Worm (Caenorhabditis elegans) whole organism, young adult: ENCODE results near the gene T22D1.3.

Source experiments
- B0336.3 ChIP-seq: fragments of 200-800 bp; sonication (Bioruptor generic); IDR thresholded peaks from 2 replicates; pipeline ENCODE4 v1.3.6; 2022; ENCODE audit warnings: missing genetic modification characterization, missing compliant biosample characterization
- C06A6.2 ChIP-seq: fragments of 200-800 bp; sonication (Bioruptor generic); conservative IDR thresholded peaks from 2 replicates; pipeline ENCODE4 v1.3.6; 2022; ENCODE audit warnings: missing genetic modification characterization, missing compliant biosample characterization
- C17E4.6 ChIP-seq: fragments of 200-800 bp; sonication (Bioruptor generic); IDR thresholded peaks from 2 replicates; pipeline ENCODE4 v1.3.6; 2022; ENCODE audit warnings: missing genetic modification reagents, missing genetic modification characterization, missing compliant biosample characterization
- D2030.7 ChIP-seq: fragments of 200-800 bp; sonication (Bioruptor generic); IDR thresholded peaks from 2 replicates; pipeline ENCODE4 v1.3.6; 2022; ENCODE audit warnings: missing genetic modification reagents, missing genetic modification characterization, missing compliant biosample characterization
- F10E7.11 ChIP-seq: sonication (generic microtip); optimal IDR thresholded peaks from 2 replicates; lab custom pipeline; 2017; ENCODE audit warnings: mild to moderate bottlenecking, missing genetic modification characterization, moderate library complexity, missing compliant biosample characterization
- F22D6.2 ChIP-seq: sonication (generic microtip); optimal IDR thresholded peaks from 2 replicates; lab custom pipeline; 2016; ENCODE audit warnings: mild to moderate bottlenecking, missing genetic modification characterization, missing compliant biosample characterization
- F33H1.4 ChIP-seq: fragments of 200-800 bp; sonication (Bioruptor generic); IDR thresholded peaks from 2 replicates; pipeline ENCODE4 v1.3.6; 2022; ENCODE audit warnings: missing genetic modification reagents, missing genetic modification characterization, missing compliant biosample characterization
- F52B5.7 ChIP-seq: sonication (generic microtip); optimal IDR thresholded peaks from 2 replicates; lab custom pipeline; 2016; ENCODE audit warnings: mild to moderate bottlenecking, missing genetic modification characterization, missing compliant biosample characterization
- K11D2.4 ChIP-seq: fragments of 200-800 bp; sonication (Bioruptor generic); IDR thresholded peaks from 2 replicates; pipeline ENCODE4 v1.3.6; 2022; ENCODE audit warnings: missing genetic modification reagents, missing genetic modification characterization, missing compliant biosample characterization
- Y79H2A.3 ChIP-seq: fragments of 200-800 bp; sonication (Bioruptor generic); conservative IDR thresholded peaks from 2 replicates; pipeline ENCODE4 v1.3.6; 2022; ENCODE audit warnings: missing genetic modification reagents, missing genetic modification characterization, missing compliant biosample characterization
- ZK185.1 ChIP-seq: sonication (generic microtip); optimal IDR thresholded peaks from 2 replicates; lab custom pipeline; 2016; ENCODE audit warnings: mild to moderate bottlenecking, missing genetic modification characterization, missing compliant biosample characterization; ENCODE audit not compliant: poor library complexity, severe bottlenecking
- ama-1 ChIP-seq, 3 experiments: fragments of 150-350 bp in 1 of 3; sonication (generic microtip) in 2 of 3; optimal IDR thresholded peaks; 2 replicates each; lab custom pipeline; 2014 to 2018; ENCODE audit warnings: missing biosample characterization in 2 of 3, missing genetic modification characterization in 2 of 3, missing genetic modification reagents in 2 of 3
- attf-3 ChIP-seq: fragments of 200-800 bp; sonication (Bioruptor generic); conservative IDR thresholded peaks from 2 replicates; pipeline ENCODE4 v1.3.6; 2022; ENCODE audit warnings: missing genetic modification reagents, missing genetic modification characterization, missing compliant biosample characterization
- attf-6 ChIP-seq: fragments of 200-800 bp; sonication (Bioruptor generic); IDR thresholded peaks from 2 replicates; pipeline ENCODE4 v1.3.6; 2022; ENCODE audit warnings: missing genetic modification reagents, missing genetic modification characterization, missing compliant biosample characterization
- bed-1 ChIP-seq: fragments of 200-800 bp; sonication (Bioruptor generic); IDR thresholded peaks from 2 replicates; pipeline ENCODE4 v1.3.6; 2022; ENCODE audit warnings: missing genetic modification reagents, missing genetic modification characterization, missing compliant biosample characterization
- ccch-3 ChIP-seq: fragments of 200-800 bp; sonication (Bioruptor generic); optimal IDR thresholded peaks from 2 replicates; lab custom pipeline; 2018; ENCODE audit warnings: mild to moderate bottlenecking, missing genetic modification characterization, missing compliant biosample characterization
- cebp-1 ChIP-seq, 2 experiments: fragments of 200-800 bp in 1 of 2; sonication (Bioruptor generic) in 1 of 2; sonication (generic microtip) in 1 of 2; IDR thresholded peaks in 1 of 2; optimal IDR thresholded peaks in 1 of 2; 2 replicates each; pipeline versions ENCODE4 v1.3.6 to Lab custom; 2017 to 2022; ENCODE audit warnings: missing compliant biosample characterization in 2 of 2, missing genetic modification characterization in 2 of 2, mild to moderate bottlenecking in 1 of 2, missing genetic modification reagents in 1 of 2, moderate library complexity in 1 of 2
- ceh-91 ChIP-seq: fragments of 200-800 bp; sonication (Bioruptor generic); IDR thresholded peaks from 2 replicates; pipeline ENCODE4 v1.3.6; 2022; ENCODE audit warnings: missing genetic modification reagents, missing genetic modification characterization, missing compliant biosample characterization
- dox-1 ChIP-seq: fragments of 200-800 bp; sonication (Bioruptor generic); IDR thresholded peaks from 2 replicates; pipeline ENCODE4 v1.3.6; 2022; ENCODE audit warnings: missing genetic modification reagents, missing genetic modification characterization, missing compliant biosample characterization
- efl-1 ChIP-seq: fragments of 150-350 bp; optimal IDR thresholded peaks from 2 replicates; lab custom pipeline; 2014; ENCODE audit warnings: missing biosample characterization, missing genetic modification reagents, missing genetic modification characterization
- egl-44 ChIP-seq: fragments of 200-800 bp; sonication (Bioruptor generic); IDR thresholded peaks from 2 replicates; pipeline ENCODE4 v1.3.6; 2022; ENCODE audit warnings: missing genetic modification reagents, missing genetic modification characterization, missing compliant biosample characterization
- egrh-3 ChIP-seq: fragments of 200-800 bp; sonication (Bioruptor generic); IDR thresholded peaks from 2 replicates; pipeline ENCODE4 v1.3.6; 2022; ENCODE audit warnings: missing genetic modification reagents, missing genetic modification characterization, missing compliant biosample characterization
- gei-17 ChIP-seq: fragments of 200-800 bp; sonication (Bioruptor generic); optimal IDR thresholded peaks from 2 replicates; lab custom pipeline; 2018; ENCODE audit warnings: mild to moderate bottlenecking, missing genetic modification characterization, missing compliant biosample characterization
- hlh-12 ChIP-seq: sonication (generic microtip); optimal IDR thresholded peaks from 2 replicates; lab custom pipeline; 2016; ENCODE audit warnings: missing genetic modification characterization, missing compliant biosample characterization
- hmg-20 ChIP-seq: fragments of 200-800 bp; sonication (Bioruptor generic); IDR thresholded peaks from 2 replicates; pipeline ENCODE4 v1.3.6; 2022; ENCODE audit warnings: missing genetic modification reagents, missing genetic modification characterization, missing compliant biosample characterization
- hsf-1 ChIP-seq: fragments of 200-800 bp; sonication (Bioruptor generic); IDR thresholded peaks from 2 replicates; pipeline ENCODE4 v1.3.6; 2022; ENCODE audit warnings: missing genetic modification reagents, missing genetic modification characterization, missing compliant biosample characterization
- lin-26 ChIP-seq: fragments of 200-800 bp; sonication (Bioruptor generic); IDR thresholded peaks from 2 replicates; pipeline ENCODE4 v1.3.6; 2022; ENCODE audit warnings: missing genetic modification reagents, missing genetic modification characterization, missing compliant biosample characterization
- lin-54 ChIP-seq: fragments of 200-800 bp; sonication (Bioruptor generic); optimal IDR thresholded peaks from 2 replicates; lab custom pipeline; 2018; ENCODE audit warnings: mild to moderate bottlenecking, missing genetic modification characterization, missing compliant biosample characterization
- mcd-1 ChIP-seq: fragments of 200-800 bp; sonication (Bioruptor generic); IDR thresholded peaks from 2 replicates; pipeline ENCODE4 v1.3.6; 2022; ENCODE audit warnings: missing genetic modification reagents, missing genetic modification characterization, missing compliant biosample characterization
- mes-4 ChIP-seq: sonication (generic microtip); optimal IDR thresholded peaks from 2 replicates; lab custom pipeline; 2016; ENCODE audit warnings: missing genotype, missing genetic modification characterization, missing compliant biosample characterization
- mxl-1 ChIP-seq: sonication (generic microtip); optimal IDR thresholded peaks from 2 replicates; lab custom pipeline; 2016; ENCODE audit warnings: missing genetic modification characterization, missing compliant biosample characterization
- nfya-1 ChIP-seq: sonication (generic microtip); optimal IDR thresholded peaks from 2 replicates; lab custom pipeline; 2017; ENCODE audit warnings: antibody characterized with exemption, missing compliant biosample characterization, missing genetic modification characterization, borderline replicate concordance; ENCODE audit not compliant: insufficient read depth
- nfyb-1 ChIP-seq: fragments of 200-800 bp; sonication (Bioruptor generic); IDR thresholded peaks from 2 replicates; pipeline ENCODE4 v1.3.6; 2022; ENCODE audit warnings: missing genetic modification reagents, missing genetic modification characterization, missing compliant biosample characterization
- nhr-120 ChIP-seq: fragments of 200-800 bp; sonication (Bioruptor generic); IDR thresholded peaks from 2 replicates; pipeline ENCODE4 v1.3.6; 2022; ENCODE audit warnings: missing genetic modification characterization, missing compliant biosample characterization
- rec-8 ChIP-seq, 2 experiments: sonication (generic microtip); optimal IDR thresholded peaks; 2 replicates each; lab custom pipeline; 2016; ENCODE audit warnings: mild to moderate bottlenecking in 2 of 2, missing genetic modification characterization in 2 of 2, missing genetic modification reagents in 2 of 2, missing genotype in 2 of 2, missing biosample characterization in 1 of 2, missing compliant biosample characterization in 1 of 2, moderate library complexity in 1 of 2
- tbx-9 ChIP-seq: sonication (generic microtip); optimal IDR thresholded peaks from 2 replicates; lab custom pipeline; 2016; ENCODE audit warnings: borderline replicate concordance, missing genetic modification characterization, inconsistent platforms, missing compliant biosample characterization
- xnd-1 ChIP-seq: sonication (generic microtip); optimal IDR thresholded peaks from 2 replicates; lab custom pipeline; 2016; ENCODE audit warnings: missing genotype, missing genetic modification reagents, missing genetic modification characterization, missing compliant biosample characterization
- zim-3 ChIP-seq: sonication (generic microtip); optimal IDR thresholded peaks from 2 replicates; lab custom pipeline; 2017; ENCODE audit warnings: mild to moderate bottlenecking, missing genetic modification characterization, moderate library complexity, missing compliant biosample characterization
- ztf-26 ChIP-seq: sonication (generic microtip); optimal IDR thresholded peaks from 2 replicates; lab custom pipeline; 2017; ENCODE audit warnings: missing genetic modification characterization, missing compliant biosample characterization

Gene T22D1.3

DNA sequence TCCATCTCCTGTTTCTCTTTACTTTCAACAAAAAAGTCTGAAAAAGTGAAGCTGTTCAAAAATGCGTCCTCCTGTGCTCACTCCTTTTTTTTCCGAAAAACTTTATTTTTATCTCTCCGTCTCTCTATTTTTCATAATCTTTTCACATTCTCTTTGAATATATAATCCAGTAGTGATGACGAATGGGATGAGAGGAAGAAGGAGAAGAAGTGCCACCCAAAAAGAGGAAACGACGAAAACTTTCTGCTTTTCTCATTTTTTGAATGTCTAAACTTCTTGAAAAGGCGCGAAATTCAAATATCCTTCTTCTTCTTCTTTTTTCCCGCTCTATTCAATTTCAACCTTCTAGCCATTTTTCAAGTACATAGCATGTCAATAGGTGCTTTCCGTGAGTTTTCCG lies 41.3 kb downstream of the T22D1.3 start:
- TF ChIP-seq egl-44 (GFP tag; lab: Robert Waterston, UW) (no peak), hsf-1 (no peak), Y79H2A.3 (GFP tag; lab: Robert Waterston, UW) (no peak), attf-3 (GFP tag; lab: Robert Waterston, UW) (no peak), mcd-1 (GFP tag; lab: Robert Waterston, UW) (no peak), cebp-1 (GFP tag; IDR thresholded peaks at IDR 0.05; lab: Robert Waterston, UW) (no peak), cebp-1 (tag; optimal IDR thresholded peaks at IDR 0.05; lab: Kevin White, UChicago) (no peak), K11D2.4 (GFP tag; lab: Robert Waterston, UW) (no peak), egrh-3 (GFP tag; lab: Robert Waterston, UW) (no peak), F10E7.11 (tag; lab: Kevin White, UChicago) (no peak), hlh-12 (tag; lab: Kevin White, UChicago) (no peak), efl-1 (GFP tag; lab: Kevin White, UChicago) (no peak), attf-6 (no peak), D2030.7 (GFP tag; lab: Robert Waterston, UW) (no peak), ceh-91 (no peak), hmg-20 (GFP tag; lab: Robert Waterston, UW) (no peak), tbx-9 (tag; lab: Kevin White, UChicago) (no peak), F22D6.2 (no peak), zim-3 (tag; lab: Kevin White, UChicago) (no peak)

DNA sequence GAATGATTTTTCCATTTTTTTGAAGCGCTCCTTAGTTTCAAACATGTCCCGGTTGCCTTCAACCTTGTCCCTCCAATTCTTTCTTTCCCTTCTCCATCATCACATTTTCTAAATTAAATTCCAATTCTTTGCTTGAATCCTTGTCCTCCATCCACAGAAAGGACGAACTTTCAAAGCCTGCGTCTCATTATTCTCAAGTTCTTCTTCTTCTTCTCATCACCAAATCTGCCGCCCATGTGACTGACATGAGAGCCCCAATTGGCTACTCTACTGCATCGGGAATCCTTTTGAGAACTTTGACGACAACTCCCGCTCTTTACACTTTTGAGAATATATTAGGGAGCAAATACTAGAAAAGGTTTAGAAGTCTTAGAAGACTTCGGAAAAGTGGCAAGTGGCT lies 43.3 kb downstream of the T22D1.3 start:
- TF ChIP-seq dox-1 (GFP tag; lab: Robert Waterston, UW): no peak
- TF ChIP-seq mxl-1 (tag; lab: Kevin White, UChicago): no peak
- TF ChIP-seq ztf-26 (tag; lab: Kevin White, UChicago): no peak
- no peak for TF ChIP-seq C06A6.2
- no peak for TF ChIP-seq nfya-1
- no peak for TF ChIP-seq C17E4.6 (GFP tag; lab: Robert Waterston, UW)

DNA sequence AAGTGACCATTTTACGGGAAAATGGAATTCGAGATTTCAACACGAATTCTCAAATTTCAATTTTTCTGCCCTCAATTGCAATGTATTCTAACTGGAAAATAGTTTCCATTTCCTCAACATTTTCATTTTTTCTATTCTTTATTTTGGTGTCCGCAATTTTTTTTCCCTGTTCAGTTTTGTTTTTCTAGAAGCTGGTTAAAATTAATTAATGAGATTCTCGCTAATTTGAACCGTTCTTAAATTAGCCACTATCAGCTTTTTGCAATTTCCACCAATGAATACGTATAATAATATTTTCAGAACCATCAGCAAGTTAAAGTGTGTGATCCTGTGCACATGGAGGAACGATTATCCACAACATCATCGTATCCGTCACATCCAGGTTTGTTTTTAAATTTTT lies 44.0 kb downstream of the T22D1.3 start, which contains the start of gene jnk-1:
jnk-1 (plus strand) TSS at position 301 of the 400 bp plus-strand sequence.
- TF ChIP-seq zim-3 (tag; lab: Kevin White, UChicago) (no peak), ZK185.1 (tag; lab: Kevin White, UChicago) (no peak), lin-54 (GFP tag; lab: Kevin White, UChicago) (no peak), ccch-3 (GFP tag; lab: Kevin White, UChicago) (no peak), mes-4 (tag; lab: Kevin White, UChicago) (no peak), xnd-1 (tag; lab: Kevin White, UChicago) (no peak), rec-8 (tag; optimal IDR thresholded peaks at IDR 0.05; lab: Kevin White, UChicago) (no peak), F33H1.4 (no peak), nhr-120 (GFP tag; lab: Robert Waterston, UW) (no peak), ama-1 (optimal IDR thresholded peaks at IDR 0.05; lab: Kevin White, UChicago) (no peak), ama-1 (GFP tag; optimal IDR thresholded peaks at IDR 0.05; lab: Kevin White, UChicago) (no peak), nfyb-1 (GFP tag; lab: Robert Waterston, UW) (no peak), B0336.3 (GFP tag; lab: Robert Waterston, UW) (no peak), cebp-1 (GFP tag; IDR thresholded peaks at IDR 0.05; lab: Robert Waterston, UW) (no peak), cebp-1 (tag; optimal IDR thresholded peaks at IDR 0.05; lab: Kevin White, UChicago) (no peak), gei-17 (GFP tag; lab: Kevin White, UChicago) (no peak), bed-1 (no peak), lin-26 (no peak), F52B5.7 (tag; lab: Kevin White, UChicago) (no peak)
